Worm (Caenorhabditis elegans) whole organism, young adult: Measurements from ENCODE around the gene cyp-35A5.

Source experiments
- B0019.2 ChIP-seq: fragments of 200-800 bp; sonication (Bioruptor generic); conservative IDR thresholded peaks from 2 replicates; pipeline ENCODE4 v1.3.6; 2022; ENCODE audit warnings: missing genetic modification reagents, missing genetic modification characterization, missing compliant biosample characterization
- C06A6.2 ChIP-seq: fragments of 200-800 bp; sonication (Bioruptor generic); conservative IDR thresholded peaks from 2 replicates; pipeline ENCODE4 v1.3.6; 2022; ENCODE audit warnings: missing genetic modification characterization, missing compliant biosample characterization
- C17E4.6 ChIP-seq: fragments of 200-800 bp; sonication (Bioruptor generic); IDR thresholded peaks from 2 replicates; pipeline ENCODE4 v1.3.6; 2022; ENCODE audit warnings: missing genetic modification reagents, missing genetic modification characterization, missing compliant biosample characterization
- D2030.7 ChIP-seq: fragments of 200-800 bp; sonication (Bioruptor generic); IDR thresholded peaks from 2 replicates; pipeline ENCODE4 v1.3.6; 2022; ENCODE audit warnings: missing genetic modification reagents, missing genetic modification characterization, missing compliant biosample characterization
- F10E7.11 ChIP-seq: sonication (generic microtip); optimal IDR thresholded peaks from 2 replicates; lab custom pipeline; 2017; ENCODE audit warnings: mild to moderate bottlenecking, missing genetic modification characterization, moderate library complexity, missing compliant biosample characterization
- F33H1.4 ChIP-seq: fragments of 200-800 bp; sonication (Bioruptor generic); IDR thresholded peaks from 2 replicates; pipeline ENCODE4 v1.3.6; 2022; ENCODE audit warnings: missing genetic modification reagents, missing genetic modification characterization, missing compliant biosample characterization
- F49E8.2 ChIP-seq: sonication (generic microtip); optimal IDR thresholded peaks from 3 replicates; lab custom pipeline; 2017; ENCODE audit warnings: missing genetic modification characterization, mild to moderate bottlenecking, missing compliant biosample characterization, antibody characterized with exemption, moderate library complexity; ENCODE audit not compliant: insufficient read depth
- T07F8.4 ChIP-seq: sonication (generic microtip); optimal IDR thresholded peaks from 2 replicates; lab custom pipeline; 2016; ENCODE audit warnings: mild to moderate bottlenecking, missing genetic modification characterization, moderate library complexity, missing compliant biosample characterization
- Y53F4B.3 ChIP-seq: fragments of 200-800 bp; sonication (Bioruptor generic); IDR thresholded peaks from 2 replicates; pipeline ENCODE4 v1.3.6; 2022; ENCODE audit warnings: missing genetic modification reagents, missing genetic modification characterization, missing compliant biosample characterization
- Y56A3A.18 ChIP-seq: fragments of 200-800 bp; sonication (Bioruptor generic); IDR thresholded peaks from 2 replicates; pipeline ENCODE4 v1.3.6; 2022; ENCODE audit warnings: missing genetic modification reagents, missing genetic modification characterization, missing compliant biosample characterization
- attf-3 ChIP-seq: fragments of 200-800 bp; sonication (Bioruptor generic); conservative IDR thresholded peaks from 2 replicates; pipeline ENCODE4 v1.3.6; 2022; ENCODE audit warnings: missing genetic modification reagents, missing genetic modification characterization, missing compliant biosample characterization
- attf-6 ChIP-seq: fragments of 200-800 bp; sonication (Bioruptor generic); IDR thresholded peaks from 2 replicates; pipeline ENCODE4 v1.3.6; 2022; ENCODE audit warnings: missing genetic modification reagents, missing genetic modification characterization, missing compliant biosample characterization
- ccch-3 ChIP-seq: fragments of 200-800 bp; sonication (Bioruptor generic); optimal IDR thresholded peaks from 2 replicates; lab custom pipeline; 2018; ENCODE audit warnings: mild to moderate bottlenecking, missing genetic modification characterization, missing compliant biosample characterization
- ceh-100 ChIP-seq: fragments of 200-800 bp; sonication (Bioruptor generic); IDR thresholded peaks from 2 replicates; pipeline ENCODE4 v1.3.6; 2022; ENCODE audit warnings: missing genetic modification reagents, missing genetic modification characterization, missing compliant biosample characterization
- ceh-40 ChIP-seq: fragments of 200-800 bp; sonication (Bioruptor generic); IDR thresholded peaks from 2 replicates; pipeline ENCODE4 v1.3.6; 2022; ENCODE audit warnings: missing genetic modification characterization, missing compliant biosample characterization
- ceh-79 ChIP-seq: sonication (generic microtip); optimal IDR thresholded peaks from 2 replicates; lab custom pipeline; 2017; ENCODE audit warnings: mild to moderate bottlenecking, missing genetic modification characterization, missing compliant biosample characterization
- ceh-91 ChIP-seq: fragments of 200-800 bp; sonication (Bioruptor generic); IDR thresholded peaks from 2 replicates; pipeline ENCODE4 v1.3.6; 2022; ENCODE audit warnings: missing genetic modification reagents, missing genetic modification characterization, missing compliant biosample characterization
- dox-1 ChIP-seq: fragments of 200-800 bp; sonication (Bioruptor generic); IDR thresholded peaks from 2 replicates; pipeline ENCODE4 v1.3.6; 2022; ENCODE audit warnings: missing genetic modification reagents, missing genetic modification characterization, missing compliant biosample characterization
- efl-1 ChIP-seq: fragments of 150-350 bp; optimal IDR thresholded peaks from 2 replicates; lab custom pipeline; 2014; ENCODE audit warnings: missing biosample characterization, missing genetic modification reagents, missing genetic modification characterization
- egl-18 ChIP-seq: fragments of 200-800 bp; sonication (Bioruptor generic); IDR thresholded peaks from 2 replicates; pipeline ENCODE4 v1.3.6; 2022; ENCODE audit warnings: missing genetic modification reagents, missing genetic modification characterization, missing compliant biosample characterization
- egl-44 ChIP-seq: fragments of 200-800 bp; sonication (Bioruptor generic); IDR thresholded peaks from 2 replicates; pipeline ENCODE4 v1.3.6; 2022; ENCODE audit warnings: missing genetic modification reagents, missing genetic modification characterization, missing compliant biosample characterization
- ekl-4 ChIP-seq: fragments of 200-800 bp; sonication (Bioruptor generic); IDR thresholded peaks from 2 replicates; pipeline ENCODE4 v1.3.6; 2022; ENCODE audit warnings: missing genetic modification reagents, missing genetic modification characterization, missing compliant biosample characterization
- him-1 ChIP-seq: sonication (generic microtip); optimal IDR thresholded peaks from 2 replicates; lab custom pipeline; 2016; ENCODE audit warnings: missing genotype, missing genetic modification reagents, missing genetic modification characterization, missing compliant biosample characterization
- hlh-26 ChIP-seq: fragments of 200-800 bp; sonication (Bioruptor generic); conservative IDR thresholded peaks from 2 replicates; pipeline ENCODE4 v1.3.6; 2022; ENCODE audit warnings: missing genetic modification reagents, missing genetic modification characterization, missing compliant biosample characterization
- let-526 ChIP-seq: fragments of 200-800 bp; sonication (Bioruptor generic); IDR thresholded peaks from 2 replicates; pipeline ENCODE4 v1.3.6; 2022; ENCODE audit warnings: missing genetic modification reagents, missing genetic modification characterization, missing compliant biosample characterization
- lin-35 ChIP-seq, 3 experiments: fragments of 150-350 bp in 2 of 3; sonication (generic microtip) in 1 of 3; optimal IDR thresholded peaks; 2 replicates each; lab custom pipeline; 2014 to 2018; ENCODE audit warnings: missing biosample characterization in 3 of 3, missing genetic modification characterization in 3 of 3, missing genetic modification reagents in 3 of 3
- lsl-1 ChIP-seq: fragments of 200-800 bp; sonication (Bioruptor generic); optimal IDR thresholded peaks from 2 replicates; lab custom pipeline; 2018; ENCODE audit warnings: mild to moderate bottlenecking, missing genetic modification characterization, moderate library complexity, missing compliant biosample characterization
- lsy-27 ChIP-seq: sonication (generic microtip); optimal IDR thresholded peaks from 2 replicates; lab custom pipeline; 2017; ENCODE audit warnings: missing genetic modification characterization, mild to moderate bottlenecking, missing compliant biosample characterization, antibody characterized with exemption, missing genotype, borderline replicate concordance; ENCODE audit not compliant: insufficient read depth
- nfya-2 ChIP-seq: fragments of 200-800 bp; sonication (Bioruptor generic); IDR thresholded peaks from 2 replicates; pipeline ENCODE4 v1.3.6; 2022; ENCODE audit warnings: missing genetic modification reagents, missing genetic modification characterization, missing compliant biosample characterization
- nhr-179 ChIP-seq: sonication (generic microtip); optimal IDR thresholded peaks from 2 replicates; lab custom pipeline; 2016; ENCODE audit warnings: mild to moderate bottlenecking, missing genetic modification characterization, missing compliant biosample characterization
- nhr-27 ChIP-seq: fragments of 200-800 bp; sonication (Bioruptor generic); optimal IDR thresholded peaks from 2 replicates; lab custom pipeline; 2018; ENCODE audit warnings: mild to moderate bottlenecking, missing genetic modification characterization, moderate library complexity, missing compliant biosample characterization
- rec-8 ChIP-seq, 2 experiments: sonication (generic microtip); optimal IDR thresholded peaks; 2 replicates each; lab custom pipeline; 2016; ENCODE audit warnings: mild to moderate bottlenecking in 2 of 2, missing genetic modification characterization in 2 of 2, missing genetic modification reagents in 2 of 2, missing genotype in 2 of 2, missing biosample characterization in 1 of 2, missing compliant biosample characterization in 1 of 2, moderate library complexity in 1 of 2
- repo-1 ChIP-seq: sonication (generic microtip); optimal IDR thresholded peaks from 2 replicates; lab custom pipeline; 2017; ENCODE audit warnings: mild to moderate bottlenecking, missing genetic modification characterization, missing compliant biosample characterization
- rpc-1 ChIP-seq, 2 experiments: fragments of 150-350 bp in 1 of 2; sonication (generic microtip) in 1 of 2; optimal IDR thresholded peaks; 2 replicates each; lab custom pipeline; 2014 to 2018; ENCODE audit warnings: missing biosample characterization in 1 of 2, missing genetic modification characterization in 1 of 2, missing genetic modification reagents in 1 of 2, missing genotype in 1 of 2
- snpc-3.4 ChIP-seq: sonication (generic microtip); optimal IDR thresholded peaks from 2 replicates; lab custom pipeline; 2017; ENCODE audit warnings: missing genetic modification characterization, mild to moderate bottlenecking, missing compliant biosample characterization, antibody characterized with exemption, moderate library complexity, missing genotype, missing genetic modification reagents
- tbp1 ChIP-seq: fragments of 200-800 bp; sonication (Bioruptor generic); optimal IDR thresholded peaks from 2 replicates; lab custom pipeline; 2018; ENCODE audit warnings: mild to moderate bottlenecking, missing genetic modification characterization, missing compliant biosample characterization
- tbx-9 ChIP-seq: sonication (generic microtip); optimal IDR thresholded peaks from 2 replicates; lab custom pipeline; 2016; ENCODE audit warnings: borderline replicate concordance, missing genetic modification characterization, inconsistent platforms, missing compliant biosample characterization
- unc-130 ChIP-seq: sonication (generic microtip); optimal IDR thresholded peaks from 2 replicates; lab custom pipeline; 2016; ENCODE audit warnings: missing genetic modification reagents, missing genetic modification characterization, missing compliant biosample characterization
- ztf-18 ChIP-seq: sonication (generic microtip); optimal IDR thresholded peaks from 2 replicates; lab custom pipeline; 2016; ENCODE audit warnings: missing genotype, mild to moderate bottlenecking, missing genetic modification characterization, missing compliant biosample characterization
- ztf-26 ChIP-seq: sonication (generic microtip); optimal IDR thresholded peaks from 2 replicates; lab custom pipeline; 2017; ENCODE audit warnings: missing genetic modification characterization, missing compliant biosample characterization
- ztf-6 ChIP-seq: fragments of 200-800 bp; sonication (Bioruptor generic); IDR thresholded peaks from 2 replicates; pipeline ENCODE4 v1.3.6; 2022; ENCODE audit warnings: missing genetic modification reagents, missing genetic modification characterization, missing compliant biosample characterization

The cyp-35A5 gene

ce11 chrV:3892361-3892904 is 43.7 kb upstream of the cyp-35A5 start, which contains the start of gene C17E7.4 (continued):
- TF ChIP-seq F49E8.2 (no peak), tbx-9 (tag; lab: Kevin White, UChicago) (no peak), ceh-79 (tag; lab: Kevin White, UChicago) (no peak), tbp1 (GFP tag; lab: Kevin White, UChicago) (no peak), Y56A3A.18 (GFP tag; lab: Robert Waterston, UW) (no peak), rec-8 (tag; optimal IDR thresholded peaks at IDR 0.05; lab: Kevin White, UChicago) (no peak), egl-18 (GFP tag; lab: Robert Waterston, UW) (no peak), C17E4.6 (GFP tag; lab: Robert Waterston, UW) (no peak), attf-6 (GFP tag; lab: Robert Waterston, UW) (no peak), C06A6.2 (GFP tag; lab: Robert Waterston, UW) (no peak), F10E7.11 (tag; lab: Kevin White, UChicago) (no peak), ceh-40 (GFP tag; lab: Robert Waterston, UW) (no peak), let-526 (GFP tag; lab: Robert Waterston, UW) (no peak), him-1 (no peak), B0019.2 (GFP tag; lab: Robert Waterston, UW) (no peak), unc-130 (GFP tag; lab: Kevin White, UChicago) (no peak), D2030.7 (GFP tag; lab: Robert Waterston, UW) (peak; percentile 47; the same call in 1 of the 2 replicates), nhr-27 (tag; lab: Kevin White, UChicago) (no peak), lsl-1 (GFP tag; lab: Kevin White, UChicago) (peak; percentile 9), hlh-26 (GFP tag; lab: Robert Waterston, UW) (no peak), dox-1 (GFP tag; lab: Robert Waterston, UW) (peak; percentile 62; the same call in 1 of the 2 replicates), egl-44 (GFP tag; lab: Robert Waterston, UW) (no peak), lsy-27 (tag; lab: Kevin White, UChicago) (no peak), efl-1 (peak; percentile 89), repo-1 (no peak), rpc-1 (optimal IDR thresholded peaks at IDR 0.05; lab: Kevin White, UChicago) (no peak), rpc-1 (tag; optimal IDR thresholded peaks at IDR 0.05; lab: Kevin White, UChicago) (no peak), attf-3 (GFP tag; lab: Robert Waterston, UW) (no peak), ccch-3 (no peak), snpc-3.4 (tag; lab: Kevin White, UChicago) (peak; percentile 16)

DNA sequence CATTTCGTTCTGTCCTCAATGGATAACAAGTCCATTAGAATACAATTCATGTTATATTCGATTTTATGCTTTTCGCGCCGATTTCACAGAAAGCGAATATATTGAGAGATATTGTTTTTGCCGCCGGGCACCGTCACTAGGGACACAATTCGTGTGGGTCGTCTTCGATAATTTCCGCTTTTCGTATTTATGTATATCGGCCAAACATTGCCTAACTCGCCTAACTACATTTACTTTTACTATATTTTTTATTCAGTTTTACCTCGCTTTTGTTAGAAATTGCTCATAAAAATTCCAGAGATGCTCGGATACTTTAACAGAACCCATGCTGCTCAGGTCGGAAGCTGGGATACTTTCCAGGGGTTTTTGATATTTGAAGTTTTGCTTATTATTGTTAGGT is 41.5 kb upstream of the cyp-35A5 start, which contains the start of gene sre-9:
Gene sre-9, plus strand, starts transcription at position 301 of the 400 bp plus-strand sequence.
- no peak for TF ChIP-seq lsl-1 (GFP tag; lab: Kevin White, UChicago)
- TF ChIP-seq ceh-79 (tag; lab: Kevin White, UChicago) = no peak
- TF ChIP-seq Y53F4B.3 (GFP tag; lab: Robert Waterston, UW) = no peak
- no peak for TF ChIP-seq ztf-18 (tag; lab: Kevin White, UChicago)
- TF ChIP-seq ceh-100 (GFP tag; lab: Robert Waterston, UW) = no peak
- TF ChIP-seq T07F8.4 (tag; lab: Kevin White, UChicago) = no peak
- TF ChIP-seq ekl-4 = no peak
- TF ChIP-seq nhr-179 (tag; lab: Kevin White, UChicago) = no peak
- no peak for TF ChIP-seq nfya-2 (GFP tag; lab: Robert Waterston, UW)
- no peak for TF ChIP-seq hlh-26 (GFP tag; lab: Robert Waterston, UW)
- no peak for TF ChIP-seq lin-35 (GFP tag; optimal IDR thresholded peaks at IDR 0.05; lab: Kevin White, UChicago)
- no peak for TF ChIP-seq ztf-6 (GFP tag; lab: Robert Waterston, UW)
- no peak for TF ChIP-seq F10E7.11 (tag; lab: Kevin White, UChicago)
- TF ChIP-seq ztf-26 (tag; lab: Kevin White, UChicago) = no peak
- TF ChIP-seq F33H1.4 = no peak
- TF ChIP-seq dox-1 (GFP tag; lab: Robert Waterston, UW) = no peak
- no peak for TF ChIP-seq ceh-91 (GFP tag; lab: Robert Waterston, UW)
